Worm (Caenorhabditis elegans) whole organism, L1 larva: ENCODE data around the gene hlh-32.

Source experiments
- fkh-4 ChIP-seq: sonication (generic microtip); optimal IDR thresholded peaks from 2 replicates; lab custom pipeline; 2016; ENCODE audit warnings: missing compliant biosample characterization, missing genetic modification characterization, borderline replicate concordance
- lsy-2 ChIP-seq, 2 experiments: fragments of 150-350 bp; optimal IDR thresholded peaks; 2 replicates each; lab custom pipeline; 2014; ENCODE audit warnings: missing biosample characterization in 2 of 2, missing genetic modification characterization in 2 of 2
- snpc-4 ChIP-seq: fragments of 150-350 bp; optimal IDR thresholded peaks from 2 replicates; lab custom pipeline; 2014; ENCODE audit warnings: missing biosample characterization, missing genetic modification characterization
- zag-1 ChIP-seq: fragments of 150-350 bp; optimal IDR thresholded peaks from 2 replicates; lab custom pipeline; 2014; ENCODE audit warnings: missing biosample characterization, missing genetic modification characterization

- TF ChIP-seq fkh-4 (tag; lab: Kevin White, UChicago) (no peak), lsy-2 (tag; optimal IDR thresholded peaks at IDR 0.05; lab: Kevin White, UChicago) (peak; percentile 48 to 66), snpc-4 (peak; percentile 91), zag-1 (tag; lab: Kevin White, UChicago) (no peak)
These were observed 48.7 kb downstream of the hlh-32 start for ce11 chrIV:16180898-16181482.
